Worm (Caenorhabditis elegans) whole organism, L4/young adult: ENCODE data around the gene col-147.

ENCODE experiments used
- dao-5 ChIP-seq: sonication (generic microtip); optimal IDR thresholded peaks from 2 replicates; lab custom pipeline; 2016; ENCODE audit warnings: missing genotype, missing genetic modification characterization, moderate library complexity, missing compliant biosample characterization
- him-1 ChIP-seq: sonication (generic microtip); optimal IDR thresholded peaks from 2 replicates; lab custom pipeline; 2016; ENCODE audit warnings: missing genotype, missing genetic modification reagents, missing genetic modification characterization, missing compliant biosample characterization

ce11 chrV:9672495-9672894 is 39.4 kb upstream of the col-147 start:
- TF ChIP-seq him-1 (tag; lab: Kevin White, UChicago), result no peak
- no peak for TF ChIP-seq dao-5 (tag; lab: Kevin White, UChicago)
